Fruit fly (Drosophila melanogaster) whole organism, embryonic: ENCODE measurements around the gene RunxB.
A peak's percentile ranks its signal among the peaks of the same experiment; 100 is the strongest.

Experiments used
- CG10209 ChIP-seq: fragments of 200-800 bp; sonication (Bioruptor generic); optimal IDR thresholded peaks from 3 replicates; lab custom pipeline; 2017; ENCODE audit warnings: missing biosample characterization, mild to moderate bottlenecking, missing genetic modification characterization, missing genetic modification reagents
- CG11085 ChIP-seq: fragments of 200-800 bp; sonication (Bioruptor generic); IDR thresholded peaks from 2 replicates; pipeline ENCODE4 v1.3.6; 2022; ENCODE audit warnings: missing biosample characterization, missing genetic modification characterization
- CG11560 ChIP-seq: fragments of 200-800 bp; sonication (Bioruptor generic); IDR thresholded peaks from 3 replicates; pipeline ENCODE4 v1.3.6; 2022; ENCODE audit warnings: missing biosample characterization, missing genetic modification characterization
- CG12219 ChIP-seq: fragments of 200-800 bp; sonication (Bioruptor generic); optimal IDR thresholded peaks from 3 replicates; lab custom pipeline; 2018; ENCODE audit warnings: missing biosample characterization, mild to moderate bottlenecking, missing genetic modification characterization
- CG12391 ChIP-seq: fragments of 200-800 bp; sonication (Bioruptor generic); optimal IDR thresholded peaks from 3 replicates; lab custom pipeline; 2018; ENCODE audit warnings: missing biosample characterization, mild to moderate bottlenecking, missing genetic modification characterization, moderate library complexity
- CG12942 ChIP-seq: fragments of 200-800 bp; sonication (Bioruptor generic); optimal IDR thresholded peaks from 3 replicates; lab custom pipeline; 2016; ENCODE audit warnings: missing biosample characterization, missing genetic modification characterization
- CG13424 ChIP-seq: fragments of 200-800 bp; sonication (Bioruptor generic); optimal IDR thresholded peaks from 2 replicates; lab custom pipeline; 2019; ENCODE audit warnings: missing biosample characterization, mild to moderate bottlenecking, missing genetic modification characterization, moderate library complexity
- CG14014 ChIP-seq: fragments of 200-800 bp; sonication (Bioruptor generic); IDR thresholded peaks from 2 replicates; pipeline ENCODE4 v1.3.6; 2022; ENCODE audit warnings: missing biosample characterization, missing genetic modification characterization
- CG14710 ChIP-seq: fragments of 200-800 bp; sonication (Bioruptor generic); optimal IDR thresholded peaks from 3 replicates; lab custom pipeline; 2019; ENCODE audit warnings: missing biosample characterization, mild to moderate bottlenecking, missing genetic modification characterization, moderate library complexity
- CG14965 ChIP-seq: fragments of 200-800 bp; sonication (Bioruptor generic); optimal IDR thresholded peaks from 2 replicates; lab custom pipeline; 2016; ENCODE audit warnings: missing biosample characterization, missing genetic modification characterization, borderline replicate concordance
- CG1529 ChIP-seq: fragments of 200-800 bp; sonication (Bioruptor generic); optimal IDR thresholded peaks from 3 replicates; lab custom pipeline; 2018; ENCODE audit warnings: missing biosample characterization, missing genetic modification characterization
- CG15601 ChIP-seq: fragments of 200-800 bp; sonication (Bioruptor generic); optimal IDR thresholded peaks from 3 replicates; lab custom pipeline; 2019; ENCODE audit warnings: missing biosample characterization, mild to moderate bottlenecking, missing genetic modification characterization, moderate library complexity
- CG17186 ChIP-seq: fragments of 200-800 bp; sonication (Bioruptor generic); optimal IDR thresholded peaks from 3 replicates; lab custom pipeline; 2017; ENCODE audit warnings: missing biosample characterization, missing genetic modification reagents, missing genetic modification characterization
- CG17359 ChIP-seq: fragments of 200-800 bp; sonication (Bioruptor generic); optimal IDR thresholded peaks from 3 replicates; lab custom pipeline; 2018; ENCODE audit warnings: missing biosample characterization, mild to moderate bottlenecking, missing genetic modification characterization, moderate library complexity
- CG18476 ChIP-seq: fragments of 200-800 bp; sonication (Bioruptor generic); optimal IDR thresholded peaks from 2 replicates; lab custom pipeline; 2016; ENCODE audit warnings: missing biosample characterization, mild to moderate bottlenecking, missing genetic modification characterization
- CG18619 ChIP-seq: fragments of 200-800 bp; sonication (Bioruptor generic); optimal IDR thresholded peaks from 3 replicates; lab custom pipeline; 2017; ENCODE audit warnings: missing biosample characterization, mild to moderate bottlenecking, missing genetic modification characterization
- CG30403 ChIP-seq: fragments of 200-800 bp; sonication (Bioruptor generic); optimal IDR thresholded peaks from 3 replicates; lab custom pipeline; 2016; ENCODE audit warnings: missing biosample characterization, missing genetic modification characterization
- CG3065 ChIP-seq: fragments of 200-800 bp; sonication (Bioruptor generic); optimal IDR thresholded peaks from 2 replicates; lab custom pipeline; 2016; ENCODE audit warnings: missing biosample characterization, missing genetic modification characterization
- CG31365 ChIP-seq: fragments of 200-800 bp; sonication (Bioruptor generic); optimal IDR thresholded peaks from 2 replicates; lab custom pipeline; 2018; ENCODE audit warnings: missing biosample characterization, mild to moderate bottlenecking, missing genetic modification characterization
- CG42726 ChIP-seq: fragments of 200-800 bp; sonication (Bioruptor generic); IDR thresholded peaks from 2 replicates; pipeline ENCODE4 v1.3.6; 2022; ENCODE audit warnings: missing biosample characterization, missing genetic modification characterization; ENCODE audit not compliant: partially characterized antibody
- CG4404 ChIP-seq: fragments of 200-800 bp; sonication (Bioruptor generic); IDR thresholded peaks from 2 replicates; pipeline ENCODE4 v1.3.6; 2022; ENCODE audit warnings: missing biosample characterization, missing genetic modification characterization
- CG6689 ChIP-seq: fragments of 200-800 bp; sonication (Bioruptor generic); IDR thresholded peaks from 2 replicates; pipeline ENCODE4 v1.3.6; 2022; ENCODE audit warnings: missing biosample characterization, missing genetic modification characterization
- CG7271 ChIP-seq: fragments of 200-800 bp; sonication (Bioruptor generic); optimal IDR thresholded peaks from 2 replicates; lab custom pipeline; 2018; ENCODE audit warnings: missing biosample characterization, mild to moderate bottlenecking, missing genetic modification characterization, moderate library complexity
- CG7556 ChIP-seq: fragments of 200-800 bp; sonication (Bioruptor generic); optimal IDR thresholded peaks from 2 replicates; lab custom pipeline; 2017; ENCODE audit warnings: missing biosample characterization, mild to moderate bottlenecking, missing genetic modification characterization
- CG7839 ChIP-seq: fragments of 200-800 bp; sonication (Bioruptor generic); optimal IDR thresholded peaks from 3 replicates; lab custom pipeline; 2018; ENCODE audit warnings: missing biosample characterization, mild to moderate bottlenecking, missing genetic modification characterization, moderate library complexity
- CG8281 ChIP-seq: fragments of 200-800 bp; sonication (Bioruptor generic); optimal IDR thresholded peaks from 2 replicates; lab custom pipeline; 2018; ENCODE audit warnings: missing biosample characterization, mild to moderate bottlenecking, missing genetic modification characterization, moderate library complexity
- CG8924 ChIP-seq: fragments of 200-800 bp; optimal IDR thresholded peaks from 3 replicates; lab custom pipeline; 2019; ENCODE audit warnings: missing biosample characterization, mild to moderate bottlenecking, missing genetic modification characterization, moderate library complexity
- CG8944 ChIP-seq: fragments of 200-800 bp; sonication (Bioruptor generic); optimal IDR thresholded peaks from 3 replicates; lab custom pipeline; 2016; ENCODE audit warnings: missing biosample characterization, missing genetic modification characterization
- CG9797 ChIP-seq: fragments of 200-800 bp; sonication (Bioruptor generic); optimal IDR thresholded peaks from 3 replicates; lab custom pipeline; 2018; ENCODE audit warnings: missing biosample characterization, mild to moderate bottlenecking, missing genetic modification characterization
- CHES-1-like ChIP-seq: fragments of 200-800 bp; sonication (Bioruptor generic); optimal IDR thresholded peaks from 2 replicates; lab custom pipeline; 2016; ENCODE audit warnings: missing biosample characterization, missing genetic modification characterization
- HLH3B ChIP-seq: fragments of 200-800 bp; sonication (Bioruptor generic); IDR thresholded peaks from 2 replicates; pipeline ENCODE4 v1.3.6; 2022; ENCODE audit warnings: missing biosample characterization, missing genetic modification characterization
- HLH54F ChIP-seq: fragments of 200-800 bp; sonication (Bioruptor generic); optimal IDR thresholded peaks from 3 replicates; lab custom pipeline; 2016; ENCODE audit warnings: missing biosample characterization, missing genetic modification characterization
- Hand ChIP-seq: fragments of 200-800 bp; sonication (Bioruptor generic); optimal IDR thresholded peaks from 2 replicates; lab custom pipeline; 2017; ENCODE audit warnings: mild to moderate bottlenecking, missing biosample characterization, missing genetic modification reagents, missing genetic modification characterization
- NfI ChIP-seq: fragments of 200-800 bp; sonication (Bioruptor generic); optimal IDR thresholded peaks from 3 replicates; lab custom pipeline; 2018; ENCODE audit warnings: missing biosample characterization, mild to moderate bottlenecking, missing genetic modification characterization, moderate library complexity
- Opbp ChIP-seq: fragments of 200-800 bp; sonication (Bioruptor generic); IDR thresholded peaks from 3 replicates; pipeline ENCODE4 v1.3.6; 2022; ENCODE audit warnings: missing biosample characterization, missing genetic modification characterization; ENCODE audit not compliant: partially characterized antibody
- Sin3A ChIP-seq: fragments of >200 bp; optimal IDR thresholded peaks from 2 replicates; lab custom pipeline; 2018
- Taf1 ChIP-seq: fragments of 200-800 bp; sonication (Bioruptor generic); IDR thresholded peaks from 2 replicates; pipeline ENCODE4 v1.3.6; 2022; ENCODE audit warnings: missing biosample characterization, missing genetic modification characterization
- Xbp1 ChIP-seq: fragments of 200-800 bp; sonication (Bioruptor generic); optimal IDR thresholded peaks from 3 replicates; lab custom pipeline; 2016; ENCODE audit warnings: missing biosample characterization, mild to moderate bottlenecking, missing genetic modification characterization
- ato ChIP-seq: fragments of 200-800 bp; sonication (Bioruptor generic); IDR thresholded peaks from 2 replicates; pipeline ENCODE4 v1.3.6; 2022; ENCODE audit warnings: missing biosample characterization, missing genetic modification characterization; ENCODE audit not compliant: partially characterized antibody
- cad ChIP-seq: fragments of >200 bp; optimal IDR thresholded peaks from 2 replicates; lab custom pipeline; 2017; ENCODE audit warnings: missing biosample characterization, missing genetic modification characterization
- corto ChIP-seq: fragments of 200-800 bp; sonication (Bioruptor generic); optimal IDR thresholded peaks from 2 replicates; lab custom pipeline; 2016; ENCODE audit warnings: missing biosample characterization, mild to moderate bottlenecking, missing genetic modification characterization, moderate library complexity
- emc ChIP-seq: fragments of 200-800 bp; sonication (Bioruptor generic); optimal IDR thresholded peaks from 2 replicates; lab custom pipeline; 2016; ENCODE audit warnings: missing biosample characterization, missing genetic modification characterization
- fu2 ChIP-seq: fragments of 200-800 bp; sonication (Bioruptor generic); optimal IDR thresholded peaks from 2 replicates; lab custom pipeline; 2016; ENCODE audit warnings: missing biosample characterization, missing genetic modification characterization
- gce ChIP-seq: fragments of 200-800 bp; sonication (Bioruptor generic); IDR thresholded peaks from 3 replicates; pipeline ENCODE4 v1.3.6; 2022; ENCODE audit warnings: missing biosample characterization, missing genetic modification characterization
- p53 ChIP-seq: fragments of 200-800 bp; sonication (Bioruptor generic); optimal IDR thresholded peaks from 2 replicates; lab custom pipeline; 2016; ENCODE audit warnings: missing biosample characterization, missing genetic modification characterization
- ranshi ChIP-seq: fragments of 200-800 bp; sonication (Bioruptor generic); IDR thresholded peaks from 2 replicates; pipeline ENCODE4 v1.3.6; 2022; ENCODE audit warnings: missing biosample characterization, missing genetic modification characterization
- ro ChIP-seq: fragments of 200-800 bp; sonication (Bioruptor generic); IDR thresholded peaks from 2 replicates; pipeline ENCODE4 v1.3.6; 2022; ENCODE audit warnings: missing biosample characterization, missing genetic modification characterization
- sc ChIP-seq, 3 experiments: fragments of >200 bp in 2 of 3; fragments of 200-800 bp in 1 of 3; sonication (Bioruptor generic) in 1 of 3; optimal IDR thresholded peaks; 2 replicates in 2 of 3; 3 replicates in 1 of 3; lab custom pipeline; 2017; ENCODE audit warnings: mild to moderate bottlenecking in 1 of 3, missing biosample characterization in 1 of 3, missing genetic modification characterization in 1 of 3, missing genetic modification reagents in 1 of 3
- trh ChIP-seq: fragments of 200-800 bp; sonication (Bioruptor generic); optimal IDR thresholded peaks from 2 replicates; lab custom pipeline; 2016; ENCODE audit warnings: missing biosample characterization, missing genetic modification characterization
- ttk ChIP-seq: fragments of 200-800 bp; sonication (Bioruptor generic); IDR thresholded peaks from 2 replicates; pipeline ENCODE4 v2.1.2; 2022; ENCODE audit warnings: missing biosample characterization, missing genetic modification characterization
- zen ChIP-seq: fragments of 200-800 bp; sonication (Bioruptor generic); optimal IDR thresholded peaks from 3 replicates; lab custom pipeline; 2018; ENCODE audit warnings: missing biosample characterization, mild to moderate bottlenecking, missing genetic modification characterization, moderate library complexity

The RunxB gene

DNA sequence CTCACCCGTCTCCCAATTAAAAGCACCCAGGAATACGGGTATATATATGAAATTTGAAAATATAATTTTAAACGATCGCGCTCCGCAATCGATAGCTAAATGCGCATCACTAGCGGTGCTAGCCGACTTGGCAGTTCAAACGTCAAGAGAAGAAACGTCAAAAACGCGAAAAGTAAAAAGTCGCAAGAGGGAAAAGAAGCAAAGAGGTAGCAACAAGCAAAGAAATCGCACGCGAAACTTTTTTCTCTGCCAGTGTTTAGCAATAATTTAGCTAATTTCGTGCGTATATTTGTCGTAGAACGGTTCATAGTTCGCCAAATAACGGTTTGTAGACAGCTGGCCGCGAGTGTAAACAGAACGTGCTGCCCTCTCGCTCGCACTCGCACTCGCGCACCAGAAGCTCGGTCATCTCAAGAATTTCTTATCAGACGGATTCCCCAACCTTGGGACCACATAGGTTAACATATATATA is 26.9 kb upstream of the RunxB start, which contains the start of gene CG1812 (continued):
- TF ChIP-seq trh (GFP tag; lab: Kevin White, UChicago) (no peak), fu2 (GFP tag; lab: Kevin White, UChicago) (no peak), CG15601 (tag; lab: Kevin White, UChicago) (no peak), CG3065 (GFP tag; lab: Kevin White, UChicago) (no peak), CG11085 (GFP tag; lab: Robert Waterston, UW) (no peak), CG31365 (tag; lab: Kevin White, UChicago) (no peak), NfI (GFP tag; lab: Kevin White, UChicago) (peak; percentile 27), Hand (peak; percentile 23), gce (GFP tag; lab: Robert Waterston, UW) (no peak), ro (GFP tag; lab: Robert Waterston, UW) (no peak), CG6689 (peak; percentile 50), CG7271 (tag; lab: Kevin White, UChicago) (no peak), CG8924 (tag; lab: Kevin White, UChicago) (no peak), CG14710 (tag; lab: Kevin White, UChicago) (peak; percentile 8), CG14965 (GFP tag; lab: Kevin White, UChicago) (no peak), CG7839 (tag; lab: Kevin White, UChicago) (peak; percentile 34), CG18619 (GFP tag; lab: Kevin White, UChicago) (peak; percentile 1), CG7556 (GFP tag; lab: Kevin White, UChicago) (no peak), HLH3B (GFP tag; lab: Robert Waterston, UW) (peak; percentile 44), CG8944 (GFP tag; lab: Kevin White, UChicago) (peak; percentile 26), corto (GFP tag; lab: Kevin White, UChicago) (no peak), CG17186 (GFP tag; lab: Kevin White, UChicago) (no peak), CG42726 (GFP tag; lab: Robert Waterston, UW) (no peak), CG12391 (tag; lab: Kevin White, UChicago) (peak; percentile 40), ranshi (GFP tag; lab: Robert Waterston, UW) (peak; percentile 37; the same call in 1 of the 2 replicates), cad (GFP tag; lab: Kevin White, UChicago) (no peak), CHES-1-like (GFP tag; lab: Kevin White, UChicago) (peak; percentile 20), Taf1 (no peak), ttk (GFP tag; lab: Robert Waterston, UW) (0 out of 2 replicates have a peak, but pooled peaks have one; percentile 20), CG14014 (GFP tag; lab: Robert Waterston, UW) (peak; percentile 50; the same call in 1 of the 2 replicates), sc (optimal IDR thresholded peaks at IDR 0.05; lab: Kevin White, UChicago) (no peak), sc (GFP tag; optimal IDR thresholded peaks at IDR 0.05; lab: Kevin White, UChicago) (no peak), CG11560 (tag; lab: Robert Waterston, UW) (no peak), HLH54F (GFP tag; lab: Kevin White, UChicago) (no peak), Sin3A (no peak), Xbp1 (peak; percentile 23), CG18476 (GFP tag; lab: Kevin White, UChicago) (no peak), CG8281 (tag; lab: Kevin White, UChicago) (no peak), CG17359 (peak; percentile 30), CG4404 (GFP tag; lab: Robert Waterston, UW) (no peak), CG1529 (no peak), CG10209 (peak; percentile 11), p53 (no peak), CG12942 (GFP tag; lab: Kevin White, UChicago) (no peak), CG30403 (peak; percentile 43), emc (no peak), CG9797 (GFP tag; lab: Kevin White, UChicago) (no peak), CG12219 (peak; percentile 32), zen (tag; lab: Kevin White, UChicago) (no peak), Opbp (no peak), CG13424 (no peak), ato (no peak)
